Fruit fly (Drosophila melanogaster) whole organism, embryonic: ENCODE results near the gene CG12206.

Source experiments
- CG10462 ChIP-seq: fragments of 200-800 bp; sonication (Bioruptor generic); optimal IDR thresholded peaks from 2 replicates; lab custom pipeline; 2016; ENCODE audit warnings: missing biosample characterization, missing genetic modification characterization
- CG10565 ChIP-seq: fragments of 200-800 bp; sonication (Bioruptor generic); optimal IDR thresholded peaks from 3 replicates; lab custom pipeline; 2016; ENCODE audit warnings: missing biosample characterization, mild to moderate bottlenecking, missing genetic modification characterization
- CG11398 ChIP-seq: fragments of 200-800 bp; sonication (Bioruptor generic); optimal IDR thresholded peaks from 2 replicates; lab custom pipeline; 2016; ENCODE audit warnings: missing biosample characterization, missing genetic modification characterization
- CG13287 ChIP-seq: fragments of 200-800 bp; sonication (Bioruptor generic); IDR thresholded peaks from 2 replicates; pipeline ENCODE4 v1.3.6; 2022; ENCODE audit warnings: missing biosample characterization, missing genetic modification characterization; ENCODE audit not compliant: partially characterized antibody
- CG14014 ChIP-seq: fragments of 200-800 bp; sonication (Bioruptor generic); IDR thresholded peaks from 2 replicates; pipeline ENCODE4 v1.3.6; 2022; ENCODE audit warnings: missing biosample characterization, missing genetic modification characterization
- CG15073 ChIP-seq: fragments of 200-800 bp; sonication (Bioruptor generic); optimal IDR thresholded peaks from 2 replicates; lab custom pipeline; 2016; ENCODE audit warnings: missing biosample characterization, missing genetic modification characterization
- CG1602 ChIP-seq: fragments of 200-800 bp; sonication (Bioruptor generic); optimal IDR thresholded peaks from 3 replicates; lab custom pipeline; 2016; ENCODE audit warnings: missing biosample characterization, missing genetic modification characterization
- CG17829 ChIP-seq: fragments of 200-800 bp; optimal IDR thresholded peaks from 2 replicates; lab custom pipeline; 2019; ENCODE audit warnings: missing biosample characterization, mild to moderate bottlenecking, missing genetic modification characterization, moderate library complexity
- CG2712 ChIP-seq: fragments of 200-800 bp; optimal IDR thresholded peaks from 3 replicates; lab custom pipeline; 2019; ENCODE audit warnings: missing biosample characterization, mild to moderate bottlenecking, missing genetic modification characterization, moderate library complexity
- CG2875 ChIP-seq: fragments of 200-800 bp; sonication (Bioruptor generic); optimal IDR thresholded peaks from 2 replicates; lab custom pipeline; 2017; ENCODE audit warnings: missing biosample characterization, mild to moderate bottlenecking, missing genetic modification characterization, missing genetic modification reagents
- CG30020 ChIP-seq: fragments of 200-800 bp; optimal IDR thresholded peaks from 2 replicates; lab custom pipeline; 2019; ENCODE audit warnings: missing biosample characterization, mild to moderate bottlenecking, missing genetic modification characterization, moderate library complexity
- CG30403 ChIP-seq: fragments of 200-800 bp; sonication (Bioruptor generic); optimal IDR thresholded peaks from 3 replicates; lab custom pipeline; 2016; ENCODE audit warnings: missing biosample characterization, missing genetic modification characterization
- CG31365 ChIP-seq: fragments of 200-800 bp; sonication (Bioruptor generic); optimal IDR thresholded peaks from 2 replicates; lab custom pipeline; 2018; ENCODE audit warnings: missing biosample characterization, mild to moderate bottlenecking, missing genetic modification characterization
- CG32767 ChIP-seq: fragments of 200-800 bp; sonication (Bioruptor generic); IDR thresholded peaks from 2 replicates; pipeline ENCODE4 v1.3.6; 2022; ENCODE audit warnings: missing biosample characterization, missing genetic modification characterization
- CG4282 ChIP-seq: fragments of 200-800 bp; sonication (Bioruptor generic); optimal IDR thresholded peaks from 2 replicates; lab custom pipeline; 2016; ENCODE audit warnings: missing biosample characterization, missing genetic modification characterization
- CG4404 ChIP-seq: fragments of 200-800 bp; sonication (Bioruptor generic); IDR thresholded peaks from 2 replicates; pipeline ENCODE4 v1.3.6; 2022; ENCODE audit warnings: missing biosample characterization, missing genetic modification characterization
- CG5953 ChIP-seq: fragments of 200-800 bp; sonication (Bioruptor generic); IDR thresholded peaks from 2 replicates; pipeline ENCODE4 v1.3.6; 2022; ENCODE audit warnings: missing biosample characterization, missing genetic modification characterization
- CG8290 ChIP-seq, 3 experiments: fragments of 200-800 bp; sonication (Bioruptor generic); optimal IDR thresholded peaks; 2 replicates each; lab custom pipeline; 2016 to 2019; ENCODE audit warnings: missing biosample characterization in 3 of 3, missing genetic modification characterization in 3 of 3, mild to moderate bottlenecking in 2 of 3, moderate library complexity in 1 of 3
- CG8924 ChIP-seq: fragments of 200-800 bp; optimal IDR thresholded peaks from 3 replicates; lab custom pipeline; 2019; ENCODE audit warnings: missing biosample characterization, mild to moderate bottlenecking, missing genetic modification characterization, moderate library complexity
- CHES-1-like ChIP-seq: fragments of 200-800 bp; sonication (Bioruptor generic); optimal IDR thresholded peaks from 2 replicates; lab custom pipeline; 2016; ENCODE audit warnings: missing biosample characterization, missing genetic modification characterization
- CTCF ChIP-seq: fragments of 200-800 bp; sonication (Bioruptor generic); optimal IDR thresholded peaks from 2 replicates; lab custom pipeline; 2017; ENCODE audit warnings: missing biosample characterization, mild to moderate bottlenecking, missing genetic modification characterization, moderate library complexity
- D ChIP-seq, 2 experiments: fragments of 200-800 bp in 1 of 2; fragments of >200 bp in 1 of 2; sonication (Bioruptor generic) in 1 of 2; optimal IDR thresholded peaks; 2 replicates in 1 of 2; 3 replicates in 1 of 2; lab custom pipeline; 2017; ENCODE audit warnings: mild to moderate bottlenecking in 1 of 2, missing biosample characterization in 1 of 2, missing genetic modification characterization in 1 of 2, missing genetic modification reagents in 1 of 2
- Dad ChIP-seq: fragments of 200-800 bp; sonication (Bioruptor generic); optimal IDR thresholded peaks from 3 replicates; lab custom pipeline; 2016; ENCODE audit warnings: missing biosample characterization, missing genetic modification characterization
- E2f1 ChIP-seq: fragments of 200-800 bp; sonication (Bioruptor generic); IDR thresholded peaks from 2 replicates; pipeline ENCODE4 v1.3.6; 2022; ENCODE audit warnings: missing biosample characterization, missing genetic modification characterization
- Hand ChIP-seq: fragments of 200-800 bp; sonication (Bioruptor generic); optimal IDR thresholded peaks from 2 replicates; lab custom pipeline; 2017; ENCODE audit warnings: mild to moderate bottlenecking, missing biosample characterization, missing genetic modification reagents, missing genetic modification characterization
- Jarid2 ChIP-seq: fragments of 200-800 bp; sonication (Bioruptor generic); optimal IDR thresholded peaks from 3 replicates; lab custom pipeline; 2017; ENCODE audit warnings: mild to moderate bottlenecking, missing biosample characterization, missing genetic modification reagents, missing genetic modification characterization
- Lpt ChIP-seq: fragments of >200 bp; optimal IDR thresholded peaks from 2 replicates; lab custom pipeline; 2018; ENCODE audit warnings: missing biosample characterization, missing genetic modification characterization
- Meics ChIP-seq: fragments of 200-800 bp; sonication (Bioruptor generic); optimal IDR thresholded peaks from 2 replicates; lab custom pipeline; 2017; ENCODE audit warnings: missing biosample characterization, mild to moderate bottlenecking, missing genetic modification characterization
- NC2β ChIP-seq: fragments of 200-800 bp; sonication (Bioruptor generic); optimal IDR thresholded peaks from 2 replicates; lab custom pipeline; 2016; ENCODE audit warnings: missing biosample characterization, missing genetic modification characterization
- Nf-YA ChIP-seq: fragments of 200-800 bp; sonication (Bioruptor generic); IDR thresholded peaks from 2 replicates; pipeline ENCODE4 v1.3.6; 2022; ENCODE audit warnings: missing biosample characterization, missing genetic modification characterization
- Oli ChIP-seq: fragments of 200-800 bp; sonication (Bioruptor generic); optimal IDR thresholded peaks from 2 replicates; lab custom pipeline; 2018; ENCODE audit warnings: missing biosample characterization, mild to moderate bottlenecking, missing genetic modification characterization, moderate library complexity
- Sox100B ChIP-seq: fragments of 200-800 bp; sonication (Bioruptor generic); optimal IDR thresholded peaks from 3 replicates; lab custom pipeline; 2018; ENCODE audit warnings: missing biosample characterization, mild to moderate bottlenecking, missing genetic modification characterization
- ara ChIP-seq: fragments of 200-800 bp; sonication (Bioruptor generic); IDR thresholded peaks from 2 replicates; pipeline ENCODE4 v1.3.6; 2022; ENCODE audit warnings: missing biosample characterization, missing genetic modification characterization
- danr ChIP-seq: fragments of 200-800 bp; sonication (Bioruptor generic); IDR thresholded peaks from 2 replicates; pipeline ENCODE4 v1.3.6; 2022; ENCODE audit warnings: missing biosample characterization, missing genetic modification characterization
- dysf ChIP-seq: fragments of 200-800 bp; sonication (Bioruptor generic); IDR thresholded peaks from 3 replicates; pipeline ENCODE4 v1.3.6; 2022; ENCODE audit warnings: missing biosample characterization, missing genetic modification characterization
- emc ChIP-seq: fragments of 200-800 bp; sonication (Bioruptor generic); optimal IDR thresholded peaks from 2 replicates; lab custom pipeline; 2016; ENCODE audit warnings: missing biosample characterization, missing genetic modification characterization
- eve ChIP-seq, 2 experiments: fragments of >200 bp; optimal IDR thresholded peaks; 2 replicates each; lab custom pipeline; 2017; ENCODE audit warnings: missing biosample characterization in 2 of 2, missing genetic modification characterization in 2 of 2
- inv ChIP-seq: fragments of 200-800 bp; sonication (Bioruptor generic); IDR thresholded peaks from 2 replicates; pipeline ENCODE4 v1.3.6; 2022; ENCODE audit warnings: missing biosample characterization, missing genetic modification characterization; ENCODE audit not compliant: partially characterized antibody
- klu ChIP-seq: fragments of 200-800 bp; sonication (Bioruptor generic); IDR thresholded peaks from 2 replicates; pipeline ENCODE4 v1.3.6; 2022; ENCODE audit warnings: missing biosample characterization, missing genetic modification characterization
- kni ChIP-seq: fragments of 200-800 bp; sonication (Bioruptor generic); optimal IDR thresholded peaks from 3 replicates; lab custom pipeline; 2017; ENCODE audit warnings: mild to moderate bottlenecking, missing biosample characterization, missing genetic modification reagents, missing genetic modification characterization
- luna ChIP-seq: fragments of 200-800 bp; sonication (Bioruptor generic); optimal IDR thresholded peaks from 2 replicates; lab custom pipeline; 2016; ENCODE audit warnings: missing biosample characterization, missing genetic modification characterization
- nerfin-1 ChIP-seq: fragments of 200-800 bp; sonication (Bioruptor generic); optimal IDR thresholded peaks from 3 replicates; lab custom pipeline; 2019; ENCODE audit warnings: missing biosample characterization, mild to moderate bottlenecking, missing genetic modification characterization, moderate library complexity
- peb ChIP-seq: fragments of 200-800 bp; sonication (Bioruptor generic); IDR thresholded peaks from 2 replicates; pipeline ENCODE4 v1.3.6; 2022; ENCODE audit warnings: missing biosample characterization, missing genetic modification characterization
- pros ChIP-seq: fragments of 200-800 bp; sonication (Bioruptor generic); optimal IDR thresholded peaks from 3 replicates; lab custom pipeline; 2019; ENCODE audit warnings: missing biosample characterization, mild to moderate bottlenecking, missing genetic modification characterization, moderate library complexity
- repo ChIP-seq: fragments of 200-800 bp; sonication (Bioruptor generic); optimal IDR thresholded peaks from 2 replicates; lab custom pipeline; 2016; ENCODE audit warnings: missing biosample characterization, missing genetic modification characterization
- sqz ChIP-seq: fragments of 200-800 bp; sonication (Bioruptor generic); optimal IDR thresholded peaks from 3 replicates; lab custom pipeline; 2018; ENCODE audit warnings: missing biosample characterization, mild to moderate bottlenecking, missing genetic modification characterization
- wdn ChIP-seq: fragments of 200-800 bp; sonication (Bioruptor generic); IDR thresholded peaks from 2 replicates; pipeline ENCODE4 v1.3.6; 2022; ENCODE audit warnings: missing biosample characterization, missing genetic modification characterization
- zfh2 ChIP-seq: fragments of 200-800 bp; sonication (Bioruptor generic); optimal IDR thresholded peaks from 2 replicates; lab custom pipeline; 2016; ENCODE audit warnings: missing biosample characterization, missing genetic modification characterization

Gene CG12206

dm6 chrX:3482119-3483014 is 8.0 kb upstream of the CG12206 start, which contains the start of the genes CG10804 and CG10802 (continued):
- TF ChIP-seq emc (GFP tag; lab: Kevin White, UChicago) (peak; percentile 46), Meics (peak; percentile 51), CG10565 (GFP tag; lab: Kevin White, UChicago) (peak; percentile 49), peb (GFP tag; lab: Robert Waterston, UW) (peak; percentile 72; the same call in 1 of the 2 replicates), CG8924 (tag; lab: Kevin White, UChicago) (peak; percentile 63), Oli (tag; lab: Kevin White, UChicago) (peak; percentile 52), inv (peak; percentile 67), eve (GFP tag; optimal IDR thresholded peaks at IDR 0.05; lab: Kevin White, UChicago) (no peak), nerfin-1 (tag; lab: Kevin White, UChicago) (peak; percentile 54), zfh2 (GFP tag; lab: Kevin White, UChicago) (peak; percentile 92), pros (GFP tag; lab: Kevin White, UChicago) (no peak), CG31365 (no peak), sqz (GFP tag; lab: Kevin White, UChicago) (peak; percentile 22), Sox100B (no peak), CG4404 (GFP tag; lab: Robert Waterston, UW) (peak; percentile 77), Dad (peak; percentile 39), ara (peak; percentile 85), CG2712 (peak; percentile 75), klu (GFP tag; lab: Robert Waterston, UW) (peak; percentile 82), NC2β (peak; percentile 37), CG4282 (peak; percentile 71), wdn (peak; percentile 24; the same call in 1 of the 2 replicates), CG5953 (GFP tag; lab: Robert Waterston, UW) (no peak), CHES-1-like (GFP tag; lab: Kevin White, UChicago) (peak; percentile 74), CG17829 (tag; lab: Kevin White, UChicago) (peak; percentile 72), CG30020 (peak; percentile 52), CTCF (GFP tag; lab: Kevin White, UChicago) (no peak), Hand (GFP tag; lab: Kevin White, UChicago) (no peak), Jarid2 (GFP tag; lab: Kevin White, UChicago) (no peak), repo (GFP tag; lab: Kevin White, UChicago) (peak; percentile 61), dysf (GFP tag; lab: Robert Waterston, UW) (peak; percentile 89), CG14014 (peak; percentile 82), CG8290 (GFP tag; optimal IDR thresholded peaks at IDR 0.05; lab: Kevin White, UChicago) (peak; percentile 81), CG8290 (tag; optimal IDR thresholded peaks at IDR 0.05; lab: Kevin White, UChicago) (no peak), CG13287 (peak; percentile 78), Nf-YA (0 out of 2 replicates have a peak, but pooled peaks have one; percentile 35), luna (GFP tag; lab: Kevin White, UChicago) (peak; percentile 40), CG15073 (GFP tag; lab: Kevin White, UChicago) (peak; percentile 33), danr (peak; percentile 72), CG11398 (GFP tag; lab: Kevin White, UChicago) (peak; percentile 19), CG1602 (GFP tag; lab: Kevin White, UChicago) (peak; percentile 74), CG32767 (GFP tag; lab: Robert Waterston, UW) (no peak; the same call in 1 of the 2 replicates), CG30403 (GFP tag; lab: Kevin White, UChicago) (peak; percentile 89), D (optimal IDR thresholded peaks at IDR 0.05; lab: Kevin White, UChicago) (peak; percentile 15), D (GFP tag; optimal IDR thresholded peaks at IDR 0.05; lab: Kevin White, UChicago) (peak; percentile 32), Lpt (GFP tag; lab: Kevin White, UChicago) (no peak), CG10462 (GFP tag; lab: Kevin White, UChicago) (peak; percentile 54), E2f1 (peak; percentile 86), CG2875 (peak; percentile 12), kni (GFP tag; lab: Kevin White, UChicago) (no peak)
